Worm (Caenorhabditis elegans): ENCODE data around the gene clc-1.

The clc-1 gene

DNA sequence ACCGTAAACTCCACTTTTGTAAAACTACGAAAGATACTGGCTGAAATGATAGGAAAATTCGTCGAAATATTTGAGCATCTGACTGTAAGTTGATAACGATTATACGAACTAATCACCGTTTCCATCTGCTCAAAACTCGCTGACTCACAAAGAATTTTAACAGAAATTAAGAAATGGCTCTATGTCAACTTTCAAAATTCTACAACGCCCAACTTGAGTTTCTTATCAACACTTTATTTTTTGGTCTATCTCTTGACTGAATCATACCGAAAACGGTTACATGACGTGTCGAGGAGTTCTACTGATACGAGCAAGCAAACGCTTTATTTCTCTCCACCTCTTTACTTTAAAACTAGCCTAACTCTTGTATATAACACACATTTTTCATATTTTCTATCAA lies at the start of gene clc-1:
TSS of gene clc-1 (plus strand) at position 264 of the 400 bp plus-strand sequence.
- TF ChIP-seq unc-62 (GFP tag; optimal IDR thresholded peaks at IDR 0.05) = no peak

DNA sequence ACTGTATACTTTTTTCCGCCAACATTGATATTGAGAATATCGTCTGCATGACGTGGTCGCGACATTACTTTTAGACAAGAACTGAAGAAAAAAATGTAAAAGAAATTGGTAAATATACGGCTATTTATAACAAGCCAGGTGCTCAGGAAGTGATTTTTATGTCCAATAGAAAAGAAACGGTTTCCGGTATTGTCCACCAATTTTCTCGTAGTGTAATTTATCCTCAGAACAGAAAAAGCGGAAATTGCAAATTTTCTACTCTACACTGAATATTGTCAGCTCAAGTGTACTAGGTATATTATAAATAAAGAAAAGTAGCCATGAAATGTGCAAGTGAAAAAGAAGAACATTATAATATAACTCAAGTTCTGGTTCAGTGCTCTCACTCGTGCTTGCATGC lies 48.1 kb upstream of the clc-1 start, which contains the start of gene F59F3.6:
TSS of gene F59F3.6 (minus strand) at position 101 of the 400 bp plus-strand sequence.
- no peak for TF ChIP-seq unc-62 (GFP tag; optimal IDR thresholded peaks at IDR 0.05)

DNA sequence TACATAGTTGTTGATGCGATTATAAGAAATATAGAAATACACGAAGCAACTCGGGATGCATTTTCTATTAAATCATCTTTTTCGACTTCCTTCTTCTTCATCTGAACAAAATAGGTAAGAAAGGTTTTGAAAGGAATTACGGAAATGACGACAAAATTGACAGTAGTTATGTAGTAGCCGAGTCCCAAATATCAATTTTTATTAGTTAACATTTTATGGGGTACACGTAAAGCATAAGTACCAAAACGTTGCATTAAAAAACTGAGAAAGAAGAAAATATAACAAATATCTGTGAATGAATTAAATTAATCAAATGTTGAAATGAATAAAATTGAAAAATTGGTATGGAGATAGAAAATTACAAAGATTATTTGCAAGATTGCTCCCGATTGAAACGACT lies 45.5 kb upstream of the clc-1 start, which contains the start of gene col-177:
TSS of gene col-177 (minus strand) at position 101 of the 400 bp plus-strand sequence.
- TF ChIP-seq unc-62 (GFP tag; optimal IDR thresholded peaks at IDR 0.05) = no peak

DNA sequence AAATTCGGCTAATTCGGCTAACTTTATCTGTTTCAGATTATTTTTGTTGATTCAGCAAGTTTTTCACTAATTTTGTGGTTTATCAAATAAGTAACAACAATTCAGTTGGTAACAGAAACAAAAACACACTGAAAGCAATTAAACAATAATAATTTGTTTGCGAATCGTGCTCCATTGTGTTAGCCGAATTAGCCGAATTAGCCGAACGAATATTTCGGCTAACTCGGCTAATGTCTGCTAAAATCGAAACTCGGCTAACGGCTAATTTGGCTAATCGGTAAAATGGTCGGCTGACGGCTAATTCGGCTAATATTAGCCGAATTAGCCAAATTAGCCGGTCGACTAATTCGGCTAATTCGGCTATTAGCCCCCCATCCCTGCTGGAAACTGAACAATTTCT lies 43.5 kb upstream of the clc-1 start:
- TF ChIP-seq unc-62 (GFP tag; optimal IDR thresholded peaks at IDR 0.05) = no peak

DNA sequence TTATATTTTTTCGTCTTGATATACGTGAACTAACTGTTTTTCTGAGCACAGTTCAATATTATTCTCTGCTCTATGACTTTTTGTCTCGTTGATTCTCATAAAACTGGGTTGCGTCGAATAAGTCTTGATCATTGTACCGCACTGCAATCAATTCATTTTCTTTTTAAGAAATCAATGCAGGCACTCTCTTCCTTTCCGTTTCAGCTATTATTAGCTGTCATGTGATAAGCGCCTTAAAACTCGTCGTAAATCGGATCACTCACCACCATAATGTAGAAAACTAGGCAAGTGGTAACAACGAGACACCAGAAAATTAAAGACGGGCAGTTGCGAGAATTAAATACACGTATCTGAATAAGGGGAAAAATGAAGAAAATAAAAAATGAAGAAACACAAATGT lies 39.9 kb upstream of the clc-1 start:
- no peak for TF ChIP-seq unc-62 (GFP tag; optimal IDR thresholded peaks at IDR 0.05)

DNA sequence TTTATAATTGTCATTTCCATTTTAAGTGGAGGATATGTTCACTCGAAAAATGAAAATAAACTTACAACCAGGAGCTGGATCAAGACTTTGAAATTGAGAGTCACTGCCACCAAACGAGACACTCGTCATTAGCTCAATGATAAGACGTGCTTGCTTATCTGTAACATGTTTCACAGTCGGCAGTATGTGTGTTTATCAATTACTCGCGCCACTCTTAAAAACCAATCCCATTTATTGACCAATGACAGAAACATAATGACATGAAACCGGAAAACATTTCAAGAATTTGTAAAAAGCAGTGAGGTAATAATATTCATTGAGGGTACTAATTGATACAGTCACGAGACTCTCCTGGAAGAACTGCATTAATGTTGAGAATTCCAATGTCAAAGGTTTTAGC lies 39.2 kb upstream of the clc-1 start, which contains the start of gene del-5:
TSS of gene del-5 (minus strand) at position 130 of the 400 bp plus-strand sequence.
- no peak for TF ChIP-seq unc-62 (GFP tag; optimal IDR thresholded peaks at IDR 0.05)

DNA sequence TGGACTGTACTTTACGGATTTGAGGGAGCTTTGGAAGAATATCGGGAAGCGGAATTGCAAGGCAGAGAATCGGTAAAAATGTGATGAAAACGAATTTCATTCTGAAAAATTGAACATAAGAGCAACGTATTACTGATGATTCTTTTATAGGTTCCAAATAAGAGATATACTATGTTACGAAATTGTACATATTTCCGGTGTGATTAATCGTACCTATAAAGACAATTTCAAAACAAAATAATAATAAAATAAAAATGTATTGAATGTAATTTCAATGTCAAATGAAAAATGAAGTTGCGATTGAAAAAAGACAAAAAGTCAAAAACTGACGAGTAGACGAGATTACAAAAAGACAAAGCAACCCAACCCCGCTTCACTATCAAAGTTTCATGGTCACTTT lies 38.3 kb upstream of the clc-1 start, which contains the start of gene ttr-31:
TSS of gene ttr-31 (minus strand) at position 101 of the 400 bp plus-strand sequence.
- TF ChIP-seq unc-62 (GFP tag; optimal IDR thresholded peaks at IDR 0.05) = no peak

DNA sequence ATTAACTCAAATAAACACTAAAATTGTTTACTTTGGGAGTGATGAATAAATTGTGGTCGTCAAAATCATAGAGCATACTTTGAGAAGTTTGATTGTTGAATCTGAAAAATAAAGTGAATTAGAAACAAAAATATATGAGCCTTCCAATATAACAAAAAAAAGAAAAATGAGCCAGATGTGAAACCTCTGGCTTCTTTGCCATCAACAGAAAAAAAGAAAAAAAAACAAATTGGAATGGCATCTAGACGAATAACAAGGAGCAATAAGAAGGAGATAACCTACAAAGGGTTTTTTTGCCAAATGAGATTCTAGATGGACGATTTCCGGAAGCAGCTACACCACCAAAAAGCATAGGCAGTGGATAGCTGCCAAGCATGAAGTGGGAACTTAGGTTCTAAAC lies 36.7 kb upstream of the clc-1 start, which contains the start of gene F58A3.4:
TSS of gene F58A3.4 (minus strand) at position 101 of the 400 bp plus-strand sequence.
- no peak for TF ChIP-seq unc-62 (GFP tag; optimal IDR thresholded peaks at IDR 0.05)

DNA sequence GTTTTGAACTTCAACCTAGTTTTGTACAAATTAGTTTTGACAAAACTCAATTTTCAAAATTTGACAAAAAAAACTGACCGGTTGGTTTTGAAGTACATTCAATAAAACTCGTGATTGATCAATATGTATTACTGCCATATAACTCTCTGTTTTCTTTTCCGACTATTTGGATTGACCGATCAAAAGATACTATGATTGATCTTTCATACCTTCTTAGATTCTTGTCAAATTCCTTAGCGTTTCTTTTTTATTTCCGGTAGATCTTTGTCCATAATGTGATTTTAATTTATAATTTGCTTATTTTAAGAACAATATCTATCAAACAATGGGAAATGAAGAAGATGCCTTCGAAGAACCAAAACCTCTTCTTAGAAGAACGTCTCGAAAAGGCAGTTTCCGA lies 34.9 kb upstream of the clc-1 start, which contains the start of gene F58A3.3:
TSS of gene F58A3.3 (plus strand) at position 301 of the 400 bp plus-strand sequence.
- no peak for TF ChIP-seq unc-62 (GFP tag; optimal IDR thresholded peaks at IDR 0.05)

DNA sequence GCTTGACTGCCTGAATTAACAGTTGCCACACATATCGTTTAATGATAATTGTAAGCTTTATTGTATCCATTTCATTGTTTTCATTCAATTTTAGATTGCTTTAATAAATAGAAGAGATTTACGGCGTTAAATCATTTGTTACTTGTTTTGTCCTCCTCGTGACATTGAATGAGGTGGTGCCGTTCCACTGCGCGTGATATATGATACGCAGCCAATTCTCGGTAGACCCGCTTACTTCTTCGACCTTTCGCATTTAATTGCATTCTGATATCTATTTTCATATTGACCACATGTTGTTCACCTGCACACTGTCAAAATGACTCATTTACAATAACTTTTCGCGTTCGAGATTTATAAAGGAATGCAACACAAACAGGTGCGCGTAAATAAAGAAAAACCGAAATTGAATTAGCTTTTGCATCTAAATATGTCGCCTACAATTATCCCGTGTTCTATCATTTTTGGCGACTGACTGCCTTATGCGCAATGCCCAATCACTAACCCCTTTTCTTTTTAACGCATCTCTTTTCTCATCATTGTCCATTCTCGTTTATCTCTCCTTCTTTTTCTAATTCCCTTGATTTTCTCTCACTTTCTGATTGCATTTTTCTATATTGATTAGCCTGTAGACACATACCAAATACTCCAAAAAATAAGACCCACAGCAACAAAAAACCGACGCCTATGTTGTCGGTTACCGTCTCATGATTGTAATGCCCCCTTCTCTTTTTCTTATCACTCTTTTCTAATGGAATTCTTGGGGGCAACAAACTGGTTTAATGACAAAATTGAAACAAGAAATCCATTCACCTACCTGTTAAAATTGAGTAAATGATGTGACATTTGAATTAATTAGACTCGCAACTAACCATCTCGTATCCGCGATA lies 32.6 kb upstream of the clc-1 start:
- TF ChIP-seq unc-62 (GFP tag; optimal IDR thresholded peaks at IDR 0.05) = no peak

DNA sequence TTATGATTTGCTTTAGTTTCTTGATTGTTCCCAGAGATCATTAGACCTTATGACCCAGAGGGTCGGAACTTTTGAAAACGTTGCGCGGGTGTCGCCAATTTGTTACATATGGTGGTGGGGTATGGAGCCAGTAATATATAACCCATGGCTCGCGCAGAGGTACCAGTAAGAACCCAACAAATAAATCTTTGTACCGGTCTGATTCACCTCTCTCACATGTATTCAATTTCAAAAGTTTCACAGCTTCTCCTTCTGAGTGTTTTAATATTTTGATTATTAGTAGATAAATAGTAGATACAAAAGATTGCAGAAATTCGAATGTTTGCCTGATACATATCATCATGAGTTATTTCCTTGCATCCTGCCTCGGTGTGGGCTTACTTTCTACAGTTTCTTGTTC lies 31.1 kb upstream of the clc-1 start, which contains the start of gene egl-15:
TSS of gene egl-15 (plus strand) at position 301 of the 400 bp plus-strand sequence.
- TF ChIP-seq unc-62 (GFP tag; optimal IDR thresholded peaks at IDR 0.05) = no peak

DNA sequence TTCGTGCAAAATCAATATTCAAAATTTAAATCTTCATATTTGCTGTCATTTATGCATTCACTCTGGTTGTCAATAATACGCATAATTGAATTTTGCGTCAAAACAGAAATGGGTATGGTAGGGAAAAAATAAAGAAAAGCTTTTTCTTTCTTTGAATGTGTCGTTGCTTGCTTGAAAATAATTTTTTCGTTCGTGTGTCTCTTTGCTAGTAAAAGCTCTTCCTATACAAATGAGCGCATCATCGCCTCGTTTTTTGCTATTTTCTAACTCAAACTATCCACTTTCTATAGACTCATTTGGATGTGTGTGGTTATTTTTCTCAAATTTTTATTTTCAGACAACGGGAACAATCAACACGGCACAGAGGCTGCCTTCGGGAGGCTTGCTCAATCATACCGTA lies 18.6 kb upstream of the clc-1 start, which contains the start of gene ldb-1:
TSS of gene ldb-1 (plus strand) at position 301 of the 400 bp plus-strand sequence.
- TF ChIP-seq unc-62 (GFP tag; optimal IDR thresholded peaks at IDR 0.05) = no peak

DNA sequence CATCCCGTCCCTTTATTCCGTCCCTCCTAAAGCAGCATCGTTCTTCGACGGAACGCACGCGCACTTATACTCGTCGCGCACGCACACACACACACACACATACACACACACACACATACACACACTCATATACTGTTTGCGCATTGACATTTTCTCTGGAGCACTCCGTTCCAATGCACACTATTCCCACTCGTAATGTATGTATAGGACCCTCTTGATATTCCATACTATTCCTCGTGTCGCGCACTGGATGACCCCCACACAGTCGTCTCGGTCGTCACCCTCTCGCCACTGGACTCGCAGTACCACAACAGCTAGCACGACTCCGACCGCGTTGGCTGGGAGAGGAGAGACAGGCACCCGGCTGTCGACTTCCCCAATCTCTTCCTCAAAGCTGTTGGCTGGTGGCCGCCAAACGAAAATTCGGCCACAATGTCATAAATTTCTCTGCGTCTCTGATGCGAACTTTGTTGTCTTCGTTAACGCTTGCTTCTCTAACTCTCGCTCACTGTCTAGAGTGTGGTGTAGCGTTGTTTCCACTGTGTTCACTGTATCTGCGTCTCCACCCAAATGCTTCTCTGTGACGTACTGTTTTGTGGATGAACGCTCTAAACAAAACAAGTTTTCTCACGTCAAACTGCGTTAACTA lies 16.1 kb upstream of the clc-1 start:
- TF ChIP-seq unc-62 (GFP tag; optimal IDR thresholded peaks at IDR 0.05) = no peak

DNA sequence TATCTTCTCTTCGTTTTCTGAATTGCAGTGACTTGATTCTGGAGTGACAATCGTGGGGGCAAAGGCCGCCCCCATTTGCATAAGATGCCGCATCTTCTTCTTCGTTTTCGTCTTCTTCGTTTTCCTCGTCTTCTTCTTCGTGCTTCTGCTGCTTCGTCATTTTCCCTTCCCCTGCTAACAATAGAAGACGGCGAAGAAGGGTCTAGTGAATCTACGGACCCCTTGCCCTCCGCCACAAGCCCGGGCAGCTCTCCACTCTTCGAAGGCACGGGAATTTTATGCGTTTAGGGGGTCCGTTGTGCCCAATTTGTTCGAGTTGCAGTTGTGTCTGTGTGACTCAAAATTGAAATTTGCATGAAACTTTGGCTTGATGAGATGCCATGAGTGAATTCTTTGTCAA lies 15.4 kb upstream of the clc-1 start:
- TF ChIP-seq unc-62 (GFP tag; optimal IDR thresholded peaks at IDR 0.05) = no peak

DNA sequence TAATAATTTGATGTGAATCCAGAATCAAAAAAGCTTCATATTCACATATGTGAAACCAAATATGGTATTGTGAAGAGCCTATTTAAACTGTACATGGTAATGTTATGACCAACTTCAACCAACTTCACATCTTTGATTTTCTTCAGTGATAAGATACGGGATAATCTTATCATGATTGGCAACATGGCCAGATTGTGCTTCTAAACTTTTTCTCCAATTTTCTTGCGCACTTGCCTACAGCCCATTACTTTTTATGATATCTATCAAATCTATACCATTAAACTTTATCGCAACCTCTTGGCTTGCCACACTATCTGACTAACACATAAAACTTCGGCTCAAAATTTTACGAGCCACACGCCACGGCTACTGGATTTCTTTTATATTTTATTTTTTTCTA lies 14.8 kb upstream of the clc-1 start:
- TF ChIP-seq unc-62 (GFP tag; optimal IDR thresholded peaks at IDR 0.05) = no peak
